Fruit fly (Drosophila melanogaster): ENCODE measurements around the gene CG31457.

CG31457 gene

DNA sequence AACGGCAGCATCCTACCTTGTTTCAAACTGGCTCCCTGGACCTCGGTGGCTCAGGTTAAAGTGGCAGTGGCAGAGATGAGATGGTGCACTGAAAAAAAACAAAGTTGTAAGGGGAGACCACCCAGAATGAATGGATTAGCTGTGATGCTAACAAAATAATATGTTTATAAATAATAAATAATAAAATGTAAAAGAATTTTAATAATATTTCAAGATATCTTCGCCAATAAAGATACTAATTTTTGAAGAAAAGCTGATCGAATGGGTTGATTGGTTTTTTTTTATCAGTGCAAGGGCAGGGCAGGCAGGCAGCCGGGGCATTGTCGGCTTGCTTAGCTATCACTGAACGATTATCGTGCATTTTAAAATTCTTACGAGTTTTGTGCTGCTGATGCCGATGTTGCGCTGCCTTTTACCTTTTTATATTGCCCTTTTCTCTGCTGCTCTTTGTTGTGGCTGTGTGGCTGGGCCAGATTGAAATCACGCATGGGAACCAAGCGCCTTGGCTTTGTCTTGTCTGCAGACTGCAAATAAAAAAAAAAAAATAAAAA lies 21.3 kb upstream of the CG31457 start (continued):
- no peak for TF ChIP-seq chinmo (GFP tag; IDR thresholded peaks at IDR 0.05; ENCODE audit: partially characterized antibody)
- peak; percentile 3 for TF ChIP-seq CG8359 (GFP tag; optimal IDR thresholded peaks at IDR 0.05; ENCODE audit: borderline replicate concordance)
- TF ChIP-seq CG1233 (GFP tag; optimal IDR thresholded peaks at IDR 0.05), result no peak
- TF ChIP-seq Ravus (GFP tag; IDR thresholded peaks at IDR 0.05), result no peak
- TF ChIP-seq CG17612 (GFP tag; IDR thresholded peaks at IDR 0.05), result no peak
- TF ChIP-seq Ptx1 (GFP tag; IDR thresholded peaks at IDR 0.05), result peak; percentile 19; the same call in 1 of the 2 replicates
- no peak for TF ChIP-seq PHDP (tag; optimal IDR thresholded peaks at IDR 0.05)
- TF ChIP-seq Ets65A (GFP tag), result peak; percentile 61
- TF ChIP-seq CG14050 (GFP tag; IDR thresholded peaks at IDR 0.05), result no peak
- no peak for TF ChIP-seq Doc2 (GFP tag; IDR thresholded peaks at IDR 0.05)
- TF ChIP-seq maf-S (GFP tag; optimal IDR thresholded peaks at IDR 0.05), result no peak
- peak; percentile 32 for TF ChIP-seq D19A (tag; optimal IDR thresholded peaks at IDR 0.05)
- no peak for TF ChIP-seq CG17568 (GFP tag; optimal IDR thresholded peaks at IDR 0.05)
- TF ChIP-seq Adf1 (GFP tag; IDR thresholded peaks at IDR 0.05), result no peak
- no peak for TF ChIP-seq CG9609 (GFP tag; optimal IDR thresholded peaks at IDR 0.05)
- TF ChIP-seq gfzf (GFP tag; optimal IDR thresholded peaks at IDR 0.05), result no peak
- no peak for TF ChIP-seq tin (GFP tag; optimal IDR thresholded peaks at IDR 0.05)
- no peak for TF ChIP-seq Opbp (GFP tag; IDR thresholded peaks at IDR 0.05; ENCODE audit: partially characterized antibody)
- peak; percentile 35 for TF ChIP-seq Spps (tag; optimal IDR thresholded peaks at IDR 0.05)
- no peak for TF ChIP-seq CG5180 (GFP tag; optimal IDR thresholded peaks at IDR 0.05)
- no peak for TF ChIP-seq Hr39 (optimal IDR thresholded peaks at IDR 0.05)
- peak; percentile 33 for TF ChIP-seq Sry-β (GFP tag; optimal IDR thresholded peaks at IDR 0.05)
- peak; percentile 56 for TF ChIP-seq CG8388 (GFP tag; optimal IDR thresholded peaks at IDR 0.05)
- TF ChIP-seq jigr1 (GFP tag; IDR thresholded peaks at IDR 0.05), result no peak

DNA sequence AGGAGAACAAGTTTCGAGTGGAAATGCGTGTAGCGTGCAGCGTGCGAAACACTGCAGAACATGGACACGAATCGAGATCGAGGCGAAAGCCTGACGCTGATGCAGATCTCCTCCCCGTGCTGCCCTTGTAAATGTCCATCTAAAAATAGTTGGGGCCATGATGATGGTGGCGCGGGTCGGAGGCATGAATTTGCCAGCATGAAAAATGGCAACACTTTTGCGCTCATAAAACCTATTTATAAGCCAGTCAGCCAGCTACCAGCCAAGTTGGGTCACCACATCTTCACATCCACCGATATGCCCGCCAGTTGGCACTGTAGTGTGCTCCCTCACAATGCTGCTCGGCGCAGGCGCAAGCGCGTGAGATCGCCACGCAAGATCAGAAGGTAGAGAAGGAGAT lies 20.7 kb upstream of the CG31457 start:
- TF ChIP-seq cg (GFP tag; optimal IDR thresholded peaks at IDR 0.05) (no peak), tna (GFP tag; IDR thresholded peaks at IDR 0.05; ENCODE audit: partially characterized antibody) (no peak), Oaz (GFP tag; IDR thresholded peaks at IDR 0.05) (no peak), CG17802 (tag; optimal IDR thresholded peaks at IDR 0.05) (no peak), knrl (GFP tag; IDR thresholded peaks at IDR 0.05; ENCODE audit: partially characterized antibody) (no peak), CG10274 (GFP tag; optimal IDR thresholded peaks at IDR 0.05) (peak; percentile 94), Drgx (GFP tag; IDR thresholded peaks at IDR 0.05) (peak; percentile 34; the same call in 1 of the 2 replicates), salm (tag; optimal IDR thresholded peaks at IDR 0.05) (no peak), ara (GFP tag; IDR thresholded peaks at IDR 0.05) (0 out of 2 replicates have a peak, but pooled peaks have one; percentile 11), CG17328 (GFP tag; IDR thresholded peaks at IDR 0.05) (no peak), nom (GFP tag; optimal IDR thresholded peaks at IDR 0.05) (peak; percentile 39), twi (tag; optimal IDR thresholded peaks at IDR 0.05) (no peak), fd96Cb (tag; optimal IDR thresholded peaks at IDR 0.05) (no peak), slp2 (GFP tag; optimal IDR thresholded peaks at IDR 0.05) (no peak)

DNA sequence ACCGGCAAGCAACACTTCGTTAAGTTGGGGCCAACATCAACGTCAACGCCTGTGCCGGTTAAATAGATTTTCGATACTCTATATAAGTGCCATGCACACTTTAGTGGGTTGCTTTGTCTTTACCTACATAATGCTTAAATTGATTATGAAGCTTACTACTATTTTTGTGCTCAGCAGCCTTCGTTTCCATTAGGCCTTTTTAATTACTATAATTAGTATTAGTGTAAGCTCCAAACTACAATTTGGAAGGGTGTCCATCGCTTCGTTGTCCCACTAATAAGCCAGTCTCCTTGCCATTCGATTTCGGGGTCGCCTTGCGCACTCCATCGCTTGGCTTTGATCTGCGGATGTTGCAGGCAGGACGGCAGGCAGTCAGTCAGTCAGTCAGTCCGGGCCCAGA lies 19.8 kb upstream of the CG31457 start:
- TF ChIP-seq Med (GFP tag), result peak; percentile 47
- TF ChIP-seq CG17359 (tag; optimal IDR thresholded peaks at IDR 0.05), result no peak
- peak; percentile 3 for TF ChIP-seq unpg (GFP tag; optimal IDR thresholded peaks at IDR 0.05)
- TF ChIP-seq row (GFP tag; IDR thresholded peaks at IDR 0.05), result 0 out of 3 replicates have a peak, but pooled peaks have one; percentile 11
- TF ChIP-seq ewg (GFP tag; optimal IDR thresholded peaks at IDR 0.05), result no peak
- peak; percentile 0 for TF ChIP-seq CG10979 (tag; optimal IDR thresholded peaks at IDR 0.05)
- TF ChIP-seq crol (GFP tag; IDR thresholded peaks at IDR 0.05), result peak; percentile 1; the same call in 1 of the 2 replicates
- no peak for TF ChIP-seq CG12769 (tag; optimal IDR thresholded peaks at IDR 0.05)
- peak; percentile 16 for TF ChIP-seq CG2712 (tag; optimal IDR thresholded peaks at IDR 0.05)
- TF ChIP-seq ro (GFP tag; IDR thresholded peaks at IDR 0.05), result no peak
- peak; percentile 64 for TF ChIP-seq Drgx (GFP tag; IDR thresholded peaks at IDR 0.05)
- TF ChIP-seq bsh (GFP tag; optimal IDR thresholded peaks at IDR 0.05), result peak in 1 of 2 experiments; percentile 6
- TF ChIP-seq tgo (GFP tag; IDR thresholded peaks at IDR 0.05), result 0 out of 3 replicates have a peak, but pooled peaks have one; percentile 19
